Fruit fly (Drosophila melanogaster): ENCODE results near the gene Oseg5.

Gene Oseg5

DNA sequence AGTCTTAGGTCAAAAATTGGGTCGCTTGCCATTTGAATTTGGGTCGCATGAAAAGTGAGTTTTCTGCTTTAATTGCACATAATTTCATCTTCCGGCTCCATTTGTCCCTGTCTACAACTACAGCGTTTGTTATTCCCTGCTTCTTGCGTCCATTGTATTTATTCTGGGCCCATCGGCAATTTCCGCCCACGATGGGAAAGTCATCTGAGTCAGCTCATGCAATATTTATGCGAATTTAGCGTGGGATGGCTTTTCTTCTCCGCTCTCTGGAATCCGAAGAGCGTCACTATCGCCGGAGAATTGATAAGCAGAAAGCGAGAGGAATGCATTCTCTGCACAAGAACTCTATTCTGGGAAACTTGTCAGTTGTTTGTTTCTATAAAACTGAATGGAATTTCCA is 43.1 kb downstream of the Oseg5 start:
- TF ChIP-seq cato (GFP tag; optimal IDR thresholded peaks at IDR 0.05; ENCODE audit: borderline replicate concordance) (no peak), fd3F (GFP tag; optimal IDR thresholded peaks at IDR 0.05) (no peak), Drgx (GFP tag; IDR thresholded peaks at IDR 0.05) (no peak), CG3281 (GFP tag; optimal IDR thresholded peaks at IDR 0.05) (no peak), sr (GFP tag; IDR thresholded peaks at IDR 0.05) (peak; percentile 61; the same call in 1 of the 3 replicates), fd96Cb (tag; optimal IDR thresholded peaks at IDR 0.05) (no peak)

DNA sequence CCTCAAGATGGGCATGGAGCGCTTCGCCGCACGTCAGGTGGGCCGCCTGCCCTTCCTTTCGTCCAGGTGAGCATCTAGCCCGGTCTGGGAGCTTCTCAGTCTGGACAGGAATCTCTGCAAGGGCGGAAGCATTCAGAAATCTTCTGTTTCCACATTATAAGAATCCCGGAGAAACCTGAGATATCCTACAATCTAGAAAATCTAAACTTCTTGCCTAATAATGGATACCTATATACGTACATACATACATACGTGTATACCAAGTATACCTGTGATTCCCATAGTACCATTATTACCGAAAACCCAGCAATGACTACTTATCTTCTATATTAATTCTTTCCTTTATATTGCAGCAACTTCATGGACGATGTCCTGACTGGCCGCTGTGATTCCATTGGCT is 47.6 kb downstream of the Oseg5 start:
- TF ChIP-seq exex (tag; optimal IDR thresholded peaks at IDR 0.05) (no peak), sens (GFP tag) (peak; percentile 28)

- TF ChIP-seq CG3726 (GFP tag; IDR thresholded peaks at IDR 0.05) (peak; percentile 78), Awh (GFP tag; IDR thresholded peaks at IDR 0.05) (peak; percentile 79), Bteb2 (GFP tag; optimal IDR thresholded peaks at IDR 0.05) (peak; percentile 58), Ets97D (GFP tag; optimal IDR thresholded peaks at IDR 0.05) (peak; percentile 71), prd (optimal IDR thresholded peaks at IDR 0.05) (no peak), prd (GFP tag; IDR thresholded peaks at IDR 0.05) (peak; percentile 92), Lim3 (GFP tag; IDR thresholded peaks at IDR 0.05) (peak; percentile 48; the same call in 1 of the 2 replicates), Mrtf (GFP tag; IDR thresholded peaks at IDR 0.05) (peak; percentile 69; the same call in 2 of the 3 replicates), CG4820 (GFP tag; optimal IDR thresholded peaks at IDR 0.05) (peak; percentile 78), CG33213 (GFP tag; optimal IDR thresholded peaks at IDR 0.05) (peak; percentile 80), ken (GFP tag; IDR thresholded peaks at IDR 0.05) (peak; percentile 85), pb (GFP tag; optimal IDR thresholded peaks at IDR 0.05) (no peak), dmrt99B (tag; optimal IDR thresholded peaks at IDR 0.05) (peak; percentile 89), CG13296 (GFP tag; optimal IDR thresholded peaks at IDR 0.05) (peak; percentile 80), toy (GFP tag; IDR thresholded peaks at IDR 0.05) (peak; percentile 57; the same call in 1 of the 2 replicates), gsb-n (tag; optimal IDR thresholded peaks at IDR 0.05) (peak; percentile 80), CG10565 (GFP tag; optimal IDR thresholded peaks at IDR 0.05) (peak; percentile 56), lola (GFP tag; optimal IDR thresholded peaks at IDR 0.05) (peak in 1 of 3 experiments; percentile 70), stc (GFP tag; IDR thresholded peaks at IDR 0.05) (peak; percentile 90), CG6272 (GFP tag; IDR thresholded peaks at IDR 0.05) (peak; percentile 85), tap (tag; optimal IDR thresholded peaks at IDR 0.05) (peak; percentile 85), gt (GFP tag; IDR thresholded peaks at IDR 0.05) (peak; percentile 64), org-1 (GFP tag; optimal IDR thresholded peaks at IDR 0.05) (peak; percentile 74), vfl (GFP tag; optimal IDR thresholded peaks at IDR 0.05) (peak; percentile 74), Mad (GFP tag; optimal IDR thresholded peaks at IDR 0.05) (peak; percentile 52), otp (GFP tag; IDR thresholded peaks at IDR 0.05) (peak; percentile 86), sima (GFP tag; optimal IDR thresholded peaks at IDR 0.05) (no peak), CG15011 (GFP tag; optimal IDR thresholded peaks at IDR 0.05) (peak; percentile 80), chn (GFP tag; optimal IDR thresholded peaks at IDR 0.05) (peak; percentile 70), Meics (GFP tag; optimal IDR thresholded peaks at IDR 0.05) (peak; percentile 90), CG12104 (GFP tag; optimal IDR thresholded peaks at IDR 0.05) (peak; percentile 70), CG3163 (GFP tag; optimal IDR thresholded peaks at IDR 0.05) (no peak), Spps (tag; optimal IDR thresholded peaks at IDR 0.05) (peak; percentile 73), wdn (GFP tag; IDR thresholded peaks at IDR 0.05) (peak; percentile 67), ttk (GFP tag; IDR thresholded peaks at IDR 0.05) (peak; percentile 84), Dfd (GFP tag; optimal IDR thresholded peaks at IDR 0.05) (no peak), CG11560 (tag; IDR thresholded peaks at IDR 0.05) (peak; percentile 100), CG6813 (GFP tag; optimal IDR thresholded peaks at IDR 0.05) (peak; percentile 80), CG3281 (GFP tag; optimal IDR thresholded peaks at IDR 0.05) (peak; percentile 83), ATbp (GFP tag; optimal IDR thresholded peaks at IDR 0.05) (peak; percentile 84), CG14667 (GFP tag; IDR thresholded peaks at IDR 0.05) (peak; percentile 82)
Observed at dm6 chr2L:20787271-20787791, 48.3 kb downstream of the Oseg5 start, which contains the start of gene Pomp. Gene Pomp, plus strand, starts transcription at chr2L:20787656.

Measured in whole organism, embryonic.